Worm (Caenorhabditis elegans) whole organism, young adult: Measurements from ENCODE around the gene sdpn-1.

Source experiments
- C06A6.2 ChIP-seq: fragments of 200-800 bp; sonication (Bioruptor generic); conservative IDR thresholded peaks from 2 replicates; pipeline ENCODE4 v1.3.6; 2022; ENCODE audit warnings: missing genetic modification characterization, missing compliant biosample characterization
- F10E7.11 ChIP-seq: sonication (generic microtip); optimal IDR thresholded peaks from 2 replicates; lab custom pipeline; 2017; ENCODE audit warnings: mild to moderate bottlenecking, missing genetic modification characterization, moderate library complexity, missing compliant biosample characterization
- F37B4.10 ChIP-seq: fragments of 200-800 bp; sonication (Bioruptor generic); IDR thresholded peaks from 2 replicates; pipeline ENCODE4 v1.3.6; 2022; ENCODE audit warnings: missing genetic modification characterization, missing compliant biosample characterization
- F55B11.4 ChIP-seq: sonication (generic microtip); optimal IDR thresholded peaks from 2 replicates; lab custom pipeline; 2016; ENCODE audit warnings: missing compliant biosample characterization, missing genetic modification characterization, borderline replicate concordance; ENCODE audit not compliant: insufficient read depth
- F57C9.4 ChIP-seq: sonication (generic microtip); optimal IDR thresholded peaks from 2 replicates; lab custom pipeline; 2017; ENCODE audit warnings: mild to moderate bottlenecking, missing genetic modification characterization, missing compliant biosample characterization
- K11D2.4 ChIP-seq: fragments of 200-800 bp; sonication (Bioruptor generic); IDR thresholded peaks from 2 replicates; pipeline ENCODE4 v1.3.6; 2022; ENCODE audit warnings: missing genetic modification reagents, missing genetic modification characterization, missing compliant biosample characterization
- T07F8.4 ChIP-seq: sonication (generic microtip); optimal IDR thresholded peaks from 2 replicates; lab custom pipeline; 2016; ENCODE audit warnings: mild to moderate bottlenecking, missing genetic modification characterization, moderate library complexity, missing compliant biosample characterization
- Y56A3A.18 ChIP-seq: fragments of 200-800 bp; sonication (Bioruptor generic); IDR thresholded peaks from 2 replicates; pipeline ENCODE4 v1.3.6; 2022; ENCODE audit warnings: missing genetic modification reagents, missing genetic modification characterization, missing compliant biosample characterization
- aptf-2 ChIP-seq: fragments of 200-800 bp; sonication (Bioruptor generic); conservative IDR thresholded peaks from 2 replicates; pipeline ENCODE4 v1.3.6; 2022; ENCODE audit warnings: missing genetic modification reagents, missing genetic modification characterization, missing compliant biosample characterization
- athp-1 ChIP-seq: sonication (generic microtip); optimal IDR thresholded peaks from 2 replicates; lab custom pipeline; 2017; ENCODE audit warnings: mild to moderate bottlenecking, missing genetic modification characterization, missing compliant biosample characterization
- cebp-1 ChIP-seq, 2 experiments: fragments of 200-800 bp in 1 of 2; sonication (Bioruptor generic) in 1 of 2; sonication (generic microtip) in 1 of 2; IDR thresholded peaks in 1 of 2; optimal IDR thresholded peaks in 1 of 2; 2 replicates each; pipeline versions ENCODE4 v1.3.6 to Lab custom; 2017 to 2022; ENCODE audit warnings: missing compliant biosample characterization in 2 of 2, missing genetic modification characterization in 2 of 2, mild to moderate bottlenecking in 1 of 2, missing genetic modification reagents in 1 of 2, moderate library complexity in 1 of 2
- ceh-79 ChIP-seq: sonication (generic microtip); optimal IDR thresholded peaks from 2 replicates; lab custom pipeline; 2017; ENCODE audit warnings: mild to moderate bottlenecking, missing genetic modification characterization, missing compliant biosample characterization
- die-1 ChIP-seq: sonication (generic microtip); optimal IDR thresholded peaks from 2 replicates; lab custom pipeline; 2016; ENCODE audit warnings: missing genotype, mild to moderate bottlenecking, missing genetic modification characterization, missing compliant biosample characterization
- dox-1 ChIP-seq: fragments of 200-800 bp; sonication (Bioruptor generic); IDR thresholded peaks from 2 replicates; pipeline ENCODE4 v1.3.6; 2022; ENCODE audit warnings: missing genetic modification reagents, missing genetic modification characterization, missing compliant biosample characterization
- dpl-1 ChIP-seq: fragments of 150-350 bp; optimal IDR thresholded peaks from 2 replicates; lab custom pipeline; 2014; ENCODE audit warnings: missing biosample characterization, missing genetic modification reagents, missing genetic modification characterization
- egl-18 ChIP-seq: fragments of 200-800 bp; sonication (Bioruptor generic); IDR thresholded peaks from 2 replicates; pipeline ENCODE4 v1.3.6; 2022; ENCODE audit warnings: missing genetic modification reagents, missing genetic modification characterization, missing compliant biosample characterization
- him-1 ChIP-seq: sonication (generic microtip); optimal IDR thresholded peaks from 2 replicates; lab custom pipeline; 2016; ENCODE audit warnings: missing genotype, missing genetic modification reagents, missing genetic modification characterization, missing compliant biosample characterization
- hmg-20 ChIP-seq: fragments of 200-800 bp; sonication (Bioruptor generic); IDR thresholded peaks from 2 replicates; pipeline ENCODE4 v1.3.6; 2022; ENCODE audit warnings: missing genetic modification reagents, missing genetic modification characterization, missing compliant biosample characterization
- lag-1 ChIP-seq: fragments of 200-800 bp; sonication (Bioruptor generic); IDR thresholded peaks from 2 replicates; pipeline ENCODE4 v1.3.6; 2022; ENCODE audit warnings: missing genetic modification reagents, missing genetic modification characterization, missing compliant biosample characterization
- lin-54 ChIP-seq: fragments of 200-800 bp; sonication (Bioruptor generic); optimal IDR thresholded peaks from 2 replicates; lab custom pipeline; 2018; ENCODE audit warnings: mild to moderate bottlenecking, missing genetic modification characterization, missing compliant biosample characterization
- lir-1 ChIP-seq: fragments of 200-800 bp; sonication (Bioruptor generic); conservative IDR thresholded peaks from 2 replicates; pipeline ENCODE4 v1.3.6; 2022; ENCODE audit warnings: missing genetic modification reagents, missing genetic modification characterization, missing compliant biosample characterization
- lsl-1 ChIP-seq: fragments of 200-800 bp; sonication (Bioruptor generic); optimal IDR thresholded peaks from 2 replicates; lab custom pipeline; 2018; ENCODE audit warnings: mild to moderate bottlenecking, missing genetic modification characterization, moderate library complexity, missing compliant biosample characterization
- lsy-27 ChIP-seq: sonication (generic microtip); optimal IDR thresholded peaks from 2 replicates; lab custom pipeline; 2017; ENCODE audit warnings: missing genetic modification characterization, mild to moderate bottlenecking, missing compliant biosample characterization, antibody characterized with exemption, missing genotype, borderline replicate concordance; ENCODE audit not compliant: insufficient read depth
- madf-10 ChIP-seq: sonication (generic microtip); optimal IDR thresholded peaks from 2 replicates; lab custom pipeline; 2016; ENCODE audit warnings: mild to moderate bottlenecking, missing genetic modification characterization, missing compliant biosample characterization
- madf-6 ChIP-seq: fragments of 200-800 bp; sonication (Bioruptor generic); IDR thresholded peaks from 2 replicates; pipeline ENCODE4 v1.3.6; 2022; ENCODE audit warnings: missing genetic modification reagents, missing genetic modification characterization, missing compliant biosample characterization
- mcd-1 ChIP-seq: fragments of 200-800 bp; sonication (Bioruptor generic); IDR thresholded peaks from 2 replicates; pipeline ENCODE4 v1.3.6; 2022; ENCODE audit warnings: missing genetic modification reagents, missing genetic modification characterization, missing compliant biosample characterization
- mes-4 ChIP-seq: sonication (generic microtip); optimal IDR thresholded peaks from 2 replicates; lab custom pipeline; 2016; ENCODE audit warnings: missing genotype, missing genetic modification characterization, missing compliant biosample characterization
- nfya-1 ChIP-seq: sonication (generic microtip); optimal IDR thresholded peaks from 2 replicates; lab custom pipeline; 2017; ENCODE audit warnings: antibody characterized with exemption, missing compliant biosample characterization, missing genetic modification characterization, borderline replicate concordance; ENCODE audit not compliant: insufficient read depth
- nhr-120 ChIP-seq: fragments of 200-800 bp; sonication (Bioruptor generic); IDR thresholded peaks from 2 replicates; pipeline ENCODE4 v1.3.6; 2022; ENCODE audit warnings: missing genetic modification characterization, missing compliant biosample characterization
- nhr-179 ChIP-seq: sonication (generic microtip); optimal IDR thresholded peaks from 2 replicates; lab custom pipeline; 2016; ENCODE audit warnings: mild to moderate bottlenecking, missing genetic modification characterization, missing compliant biosample characterization
- pbrm-1 ChIP-seq: fragments of 200-800 bp; sonication (Bioruptor generic); IDR thresholded peaks from 2 replicates; pipeline ENCODE4 v1.3.6; 2022; ENCODE audit warnings: missing genetic modification reagents, missing genetic modification characterization, missing compliant biosample characterization
- rcor-1 ChIP-seq: fragments of 200-800 bp; sonication (Bioruptor generic); IDR thresholded peaks from 2 replicates; pipeline ENCODE4 v1.3.6; 2022; ENCODE audit warnings: missing genetic modification reagents, missing genetic modification characterization, missing compliant biosample characterization
- rec-8 ChIP-seq, 2 experiments: sonication (generic microtip); optimal IDR thresholded peaks; 2 replicates each; lab custom pipeline; 2016; ENCODE audit warnings: mild to moderate bottlenecking in 2 of 2, missing genetic modification characterization in 2 of 2, missing genetic modification reagents in 2 of 2, missing genotype in 2 of 2, missing biosample characterization in 1 of 2, missing compliant biosample characterization in 1 of 2, moderate library complexity in 1 of 2
- sdz-38 ChIP-seq: sonication (generic microtip); optimal IDR thresholded peaks from 2 replicates; lab custom pipeline; 2016; ENCODE audit warnings: missing genotype, missing genetic modification characterization, missing compliant biosample characterization
- snpc-1.1 ChIP-seq: sonication (generic microtip); optimal IDR thresholded peaks from 2 replicates; lab custom pipeline; 2017; ENCODE audit warnings: missing genetic modification characterization, mild to moderate bottlenecking, missing compliant biosample characterization, antibody characterized with exemption, moderate library complexity, missing genotype, missing genetic modification reagents; ENCODE audit not compliant: insufficient read depth
- snpc-3.4 ChIP-seq: sonication (generic microtip); optimal IDR thresholded peaks from 2 replicates; lab custom pipeline; 2017; ENCODE audit warnings: missing genetic modification characterization, mild to moderate bottlenecking, missing compliant biosample characterization, antibody characterized with exemption, moderate library complexity, missing genotype, missing genetic modification reagents
- somi-1 ChIP-seq: fragments of 200-800 bp; sonication (Bioruptor generic); optimal IDR thresholded peaks from 2 replicates; lab custom pipeline; 2018; ENCODE audit warnings: mild to moderate bottlenecking, missing genetic modification characterization, missing compliant biosample characterization
- sptf-2 ChIP-seq: fragments of 200-800 bp; sonication (Bioruptor generic); optimal IDR thresholded peaks from 2 replicates; lab custom pipeline; 2018; ENCODE audit warnings: mild to moderate bottlenecking, missing genetic modification characterization, missing compliant biosample characterization
- tlf-1 ChIP-seq: fragments of 200-800 bp; sonication (Bioruptor generic); optimal IDR thresholded peaks from 2 replicates; lab custom pipeline; 2018; ENCODE audit warnings: mild to moderate bottlenecking, missing genetic modification characterization, missing compliant biosample characterization
- xnd-1 ChIP-seq: sonication (generic microtip); optimal IDR thresholded peaks from 2 replicates; lab custom pipeline; 2016; ENCODE audit warnings: missing genotype, missing genetic modification reagents, missing genetic modification characterization, missing compliant biosample characterization
- ztf-22 ChIP-seq: fragments of 200-800 bp; sonication (Bioruptor generic); optimal IDR thresholded peaks from 2 replicates; lab custom pipeline; 2018; ENCODE audit warnings: mild to moderate bottlenecking, missing genetic modification characterization, moderate library complexity, missing compliant biosample characterization
- ztf-25 ChIP-seq: fragments of 200-800 bp; sonication (Bioruptor generic); IDR thresholded peaks from 2 replicates; pipeline ENCODE4 v1.3.6; 2022; ENCODE audit warnings: missing genetic modification reagents, missing genetic modification characterization, missing compliant biosample characterization
- ztf-26 ChIP-seq: sonication (generic microtip); optimal IDR thresholded peaks from 2 replicates; lab custom pipeline; 2017; ENCODE audit warnings: missing genetic modification characterization, missing compliant biosample characterization
- ztf-28 ChIP-seq: fragments of 200-800 bp; sonication (Bioruptor generic); IDR thresholded peaks from 2 replicates; pipeline ENCODE4 v1.3.6; 2022; ENCODE audit warnings: missing genetic modification reagents, missing genetic modification characterization, missing compliant biosample characterization
- ztf-3 ChIP-seq: fragments of 200-800 bp; sonication (Bioruptor generic); optimal IDR thresholded peaks from 2 replicates; lab custom pipeline; 2018; ENCODE audit warnings: mild to moderate bottlenecking, missing genetic modification characterization, missing compliant biosample characterization

sdpn-1 gene

DNA sequence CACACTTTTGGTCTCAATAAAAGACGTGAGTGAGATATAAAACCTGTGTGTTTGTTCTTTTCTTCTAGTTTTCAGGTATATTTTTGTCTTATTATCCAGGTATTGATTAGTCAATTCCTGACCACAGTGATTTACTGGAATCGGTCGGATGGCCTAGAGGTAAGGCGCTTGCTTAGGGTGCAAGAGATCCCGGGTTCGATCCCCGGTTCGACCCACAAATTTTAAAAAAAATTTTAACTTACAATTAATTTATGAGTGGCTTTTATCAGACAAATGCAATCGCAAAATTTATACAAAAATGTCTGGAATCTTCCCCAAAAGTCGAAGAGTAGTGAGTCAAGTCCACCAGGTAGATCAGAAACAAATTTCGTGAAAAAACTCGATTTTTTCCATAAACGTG, 39.3 kb upstream of the sdpn-1 start (continued):
- TF ChIP-seq nhr-179 (tag; lab: Kevin White, UChicago) (no peak), tlf-1 (GFP tag; lab: Kevin White, UChicago) (no peak), dpl-1 (GFP tag; lab: Kevin White, UChicago) (no peak), die-1 (tag; lab: Kevin White, UChicago) (peak; percentile 53), ztf-22 (no peak), F10E7.11 (no peak), mes-4 (tag; lab: Kevin White, UChicago) (no peak), mcd-1 (GFP tag; lab: Robert Waterston, UW) (no peak), hmg-20 (GFP tag; lab: Robert Waterston, UW) (0 out of 2 replicates have a peak, but pooled peaks have one; percentile 34), rec-8 (tag; optimal IDR thresholded peaks at IDR 0.05; lab: Kevin White, UChicago) (no peak), dox-1 (GFP tag; lab: Robert Waterston, UW) (no peak), ztf-3 (GFP tag; lab: Kevin White, UChicago) (no peak), ceh-79 (tag; lab: Kevin White, UChicago) (no peak), lin-54 (no peak), Y56A3A.18 (GFP tag; lab: Robert Waterston, UW) (0 out of 2 replicates have a peak, but pooled peaks have one; percentile 55), snpc-3.4 (tag; lab: Kevin White, UChicago) (no peak), K11D2.4 (GFP tag; lab: Robert Waterston, UW) (no peak), ztf-26 (tag; lab: Kevin White, UChicago) (no peak), xnd-1 (tag; lab: Kevin White, UChicago) (no peak), C06A6.2 (GFP tag; lab: Robert Waterston, UW) (no peak), ztf-28 (GFP tag; lab: Robert Waterston, UW) (no peak), madf-6 (no peak), F37B4.10 (no peak), egl-18 (GFP tag; lab: Robert Waterston, UW) (no peak), F55B11.4 (tag; lab: Kevin White, UChicago) (no peak), T07F8.4 (no peak), somi-1 (no peak), lir-1 (GFP tag; lab: Robert Waterston, UW) (no peak)

DNA sequence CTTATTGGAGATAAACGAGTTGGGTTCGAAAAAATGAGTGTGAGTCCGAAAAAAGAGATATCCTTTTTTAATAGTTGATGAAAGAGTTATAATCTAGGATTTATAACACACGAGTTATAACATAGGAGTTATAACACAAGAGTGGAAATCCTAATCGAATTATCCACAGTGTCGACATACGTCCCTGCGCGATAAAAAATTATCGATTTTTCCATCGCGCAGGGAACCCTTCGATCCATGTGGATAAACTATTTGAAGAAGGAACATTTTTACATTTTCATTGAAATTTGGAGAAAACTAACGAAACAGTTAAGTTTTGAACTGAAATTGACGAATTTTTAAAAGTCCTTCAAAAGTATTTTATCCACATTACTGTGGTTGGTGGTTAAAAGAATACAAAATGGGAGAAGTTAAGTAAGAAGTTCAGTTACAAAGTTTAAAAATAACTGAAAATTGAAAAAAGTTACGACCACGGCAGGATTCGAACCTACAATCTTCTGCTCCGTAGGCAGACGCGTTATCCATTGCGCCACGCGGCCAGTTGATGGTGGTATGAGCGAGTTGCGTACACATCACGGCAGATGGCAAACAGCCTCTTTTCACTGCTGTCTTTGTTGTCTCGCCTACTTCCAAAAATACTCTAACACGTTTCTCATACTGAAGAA, 38.3 kb upstream of the sdpn-1 start:
- TF ChIP-seq rec-8 (tag; optimal IDR thresholded peaks at IDR 0.05; lab: Kevin White, UChicago) (peak; percentile 41 to 74), xnd-1 (tag; lab: Kevin White, UChicago) (no peak), pbrm-1 (GFP tag; lab: Robert Waterston, UW) (peak; percentile 89), sdz-38 (tag; lab: Kevin White, UChicago) (no peak), F57C9.4 (tag; lab: Kevin White, UChicago) (peak; percentile 74), aptf-2 (GFP tag; lab: Robert Waterston, UW) (no peak), sptf-2 (GFP tag; lab: Kevin White, UChicago) (peak; percentile 14), madf-10 (tag; lab: Kevin White, UChicago) (peak; percentile 96), F37B4.10 (0 out of 2 replicates have a peak, but pooled peaks have one; percentile 81), dpl-1 (GFP tag; lab: Kevin White, UChicago) (peak; percentile 10), lsl-1 (GFP tag; lab: Kevin White, UChicago) (peak; percentile 15), cebp-1 (GFP tag; IDR thresholded peaks at IDR 0.05; lab: Robert Waterston, UW) (peak; percentile 67), cebp-1 (tag; optimal IDR thresholded peaks at IDR 0.05; lab: Kevin White, UChicago) (peak; percentile 97), nhr-120 (GFP tag; lab: Robert Waterston, UW) (peak; percentile 84; the same call in 1 of the 2 replicates), lin-54 (peak; percentile 88), rcor-1 (GFP tag; lab: Robert Waterston, UW) (peak; percentile 97), nfya-1 (tag; lab: Kevin White, UChicago) (no peak), him-1 (peak; percentile 95), snpc-1.1 (tag; lab: Kevin White, UChicago) (peak; percentile 34), ztf-25 (GFP tag; lab: Robert Waterston, UW) (peak; percentile 95), lsy-27 (peak; percentile 85), somi-1 (peak; percentile 97), lag-1 (GFP tag; lab: Robert Waterston, UW) (0 out of 2 replicates have a peak, but pooled peaks have one; percentile 83), athp-1 (tag; lab: Kevin White, UChicago) (peak; percentile 85)
